Worm (Caenorhabditis elegans): ENCODE data around the gene BE10.1.

Gene BE10.1

ce11 chrIII:12789420-12789819 lies at the start of gene BE10.1:
BE10.1 (minus strand) TSS chrIII:12789520.
- TF ChIP-seq F22D6.2 (tag; optimal IDR thresholded peaks at IDR 0.05) (no peak), nhr-179 (tag; optimal IDR thresholded peaks at IDR 0.05) (no peak), lin-35 (GFP tag; optimal IDR thresholded peaks at IDR 0.05) (no peak), attf-5 (GFP tag; optimal IDR thresholded peaks at IDR 0.05) (no peak), madf-8 (GFP tag; conservative IDR thresholded peaks at IDR 0.05) (no peak), F57C9.4 (tag; optimal IDR thresholded peaks at IDR 0.05) (no peak), ceh-58 (GFP tag; IDR thresholded peaks at IDR 0.05) (no peak), ceh-91 (GFP tag; IDR thresholded peaks at IDR 0.05) (no peak)

- TF ChIP-seq athp-1 (tag; optimal IDR thresholded peaks at IDR 0.05): no peak
- peak; percentile 67 for TF ChIP-seq somi-1 (GFP tag; optimal IDR thresholded peaks at IDR 0.05)
- no peak for TF ChIP-seq ZK185.1 (tag; optimal IDR thresholded peaks at IDR 0.05; ENCODE audit: poor library complexity, severe bottlenecking)
- TF ChIP-seq chd-7 (tag; optimal IDR thresholded peaks at IDR 0.05): peak; percentile 34
- TF ChIP-seq mcd-1 (GFP tag; IDR thresholded peaks at IDR 0.05): no peak; the same call in 1 of the 2 replicates
- TF ChIP-seq egrh-3 (GFP tag; IDR thresholded peaks at IDR 0.05): peak; percentile 93
- no peak for TF ChIP-seq let-526 (GFP tag; IDR thresholded peaks at IDR 0.05)
- no peak for TF ChIP-seq aptf-2 (GFP tag; conservative IDR thresholded peaks at IDR 0.05)
- no peak for TF ChIP-seq cebp-1 (GFP tag; IDR thresholded peaks at IDR 0.05)
- TF ChIP-seq cebp-1 (tag; optimal IDR thresholded peaks at IDR 0.05): peak; percentile 69
- TF ChIP-seq lin-26 (GFP tag; IDR thresholded peaks at IDR 0.05): 0 out of 2 replicates have a peak, but pooled peaks have one; percentile 30
- TF ChIP-seq B0019.2 (GFP tag; conservative IDR thresholded peaks at IDR 0.05): no peak
- TF ChIP-seq T26A5.8 (tag; optimal IDR thresholded peaks at IDR 0.05): no peak
- no peak for TF ChIP-seq Y79H2A.3 (GFP tag; conservative IDR thresholded peaks at IDR 0.05)
- peak; percentile 82 for TF ChIP-seq zfh-2 (GFP tag; conservative IDR thresholded peaks at IDR 0.05)
- TF ChIP-seq nhr-80 (tag; optimal IDR thresholded peaks at IDR 0.05): peak; percentile 57
- no peak for TF ChIP-seq ets-4 (GFP tag; optimal IDR thresholded peaks at IDR 0.05)
- peak; percentile 44 for TF ChIP-seq ztf-22 (GFP tag; optimal IDR thresholded peaks at IDR 0.05)
- TF ChIP-seq mes-4 (tag; optimal IDR thresholded peaks at IDR 0.05): no peak
- peak; percentile 23 for TF ChIP-seq lin-54 (GFP tag; optimal IDR thresholded peaks at IDR 0.05)
- 0 out of 2 replicates have a peak, but pooled peaks have one; percentile 9 for TF ChIP-seq nfyb-1 (GFP tag; IDR thresholded peaks at IDR 0.05)
- no peak for TF ChIP-seq C17E4.6 (GFP tag; IDR thresholded peaks at IDR 0.05)
- peak; percentile 40; the same call in 1 of the 2 replicates for TF ChIP-seq hmg-1.2 (GFP tag; IDR thresholded peaks at IDR 0.05)
- peak; percentile 76 for TF ChIP-seq ztf-26 (tag; optimal IDR thresholded peaks at IDR 0.05)
- no peak for TF ChIP-seq hsf-1 (GFP tag; IDR thresholded peaks at IDR 0.05)
- TF ChIP-seq attf-5 (GFP tag; optimal IDR thresholded peaks at IDR 0.05): peak; percentile 59
- peak; percentile 48 for TF ChIP-seq tbp1 (GFP tag; optimal IDR thresholded peaks at IDR 0.05)
These were observed 49.6 kb upstream of the BE10.1 start, which contains the start of gene Y37D8A.4 for ce11 chrIII:12838913-12839366. Y37D8A.4 (minus strand) TSS chrIII:12838963.

ce11 chrIII:12838299-12838698 lies 49.0 kb upstream of the BE10.1 start:
- no peak for TF ChIP-seq hrde-1 (tag; optimal IDR thresholded peaks at IDR 0.05; ENCODE audit: borderline replicate concordance)
- no peak for TF ChIP-seq somi-1 (GFP tag; optimal IDR thresholded peaks at IDR 0.05)
- no peak for TF ChIP-seq ztf-25 (GFP tag; IDR thresholded peaks at IDR 0.05)
- peak; percentile 83 for TF ChIP-seq nfyb-1 (GFP tag; IDR thresholded peaks at IDR 0.05)
- no peak for TF ChIP-seq ceh-40 (GFP tag; IDR thresholded peaks at IDR 0.05)
